Worm (Caenorhabditis elegans): ENCODE measurements around the gene mrpl-12.

ce11 chrIII:10704499-10704898, 3.1 kb upstream of the mrpl-12 start:
- TF ChIP-seq rcor-1 (GFP tag; IDR thresholded peaks at IDR 0.05) = no peak
- TF ChIP-seq snpc-3.4 (tag; optimal IDR thresholded peaks at IDR 0.05) = no peak
- TF ChIP-seq ztf-28 (GFP tag; IDR thresholded peaks at IDR 0.05) = no peak
- no peak for TF ChIP-seq chd-7 (tag; optimal IDR thresholded peaks at IDR 0.05)
- TF ChIP-seq nhr-90 (tag; optimal IDR thresholded peaks at IDR 0.05) = no peak
- no peak for TF ChIP-seq dpl-1 (GFP tag; optimal IDR thresholded peaks at IDR 0.05)
- no peak for TF ChIP-seq egl-18 (GFP tag; IDR thresholded peaks at IDR 0.05)
- TF ChIP-seq F22D6.2 (tag; optimal IDR thresholded peaks at IDR 0.05) = no peak
- no peak for TF ChIP-seq unc-62 (GFP tag; optimal IDR thresholded peaks at IDR 0.05)
